Worm (Caenorhabditis elegans): ENCODE measurements around the gene C36H8.1.

DNA sequence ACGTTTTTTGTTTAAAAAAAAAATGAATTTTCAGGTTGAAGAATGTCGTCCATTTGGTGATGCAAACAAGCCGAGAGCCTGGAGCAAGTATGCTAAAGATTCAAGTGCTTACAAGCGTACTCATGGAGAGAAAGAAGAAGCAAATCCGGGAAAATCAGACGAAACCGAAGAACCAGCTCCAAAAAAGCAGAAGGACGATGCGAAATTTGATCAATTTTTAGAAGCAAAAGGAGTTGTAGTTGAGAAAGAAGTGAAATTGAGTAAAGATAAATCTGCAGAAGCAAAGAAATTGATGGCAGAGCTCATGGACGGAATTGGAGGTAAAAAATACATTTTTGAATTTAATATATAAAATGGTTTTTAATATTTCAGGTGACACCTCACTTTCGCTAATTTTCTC lies 19.4 kb downstream of the C36H8.1 start:
- no peak for TF ChIP-seq ama-1 (optimal IDR thresholded peaks at IDR 0.05)
- no peak for TF ChIP-seq sea-1 (GFP tag; conservative IDR thresholded peaks at IDR 0.05)
- TF ChIP-seq ceh-36 (tag; optimal IDR thresholded peaks at IDR 0.05) = no peak
- TF ChIP-seq flt-1 (GFP tag; IDR thresholded peaks at IDR 0.05) = no peak
- TF ChIP-seq tbx-37 (GFP tag; conservative IDR thresholded peaks at IDR 0.05) = no peak
- TF ChIP-seq hnd-1 (tag; optimal IDR thresholded peaks at IDR 0.05) = no peak
- TF ChIP-seq F13C5.2 (tag; optimal IDR thresholded peaks at IDR 0.05) = no peak
- TF ChIP-seq ceh-13 (GFP tag; optimal IDR thresholded peaks at IDR 0.05) = no peak
- no peak for TF ChIP-seq aly-1 (tag; optimal IDR thresholded peaks at IDR 0.05)
- TF ChIP-seq tbx-11 (GFP tag; IDR thresholded peaks at IDR 0.05) = no peak
- no peak for TF ChIP-seq ets-7 (tag; optimal IDR thresholded peaks at IDR 0.05)

Data from whole organism, early embryonic.